Fruit fly (Drosophila melanogaster) whole organism, wandering third instar larva: Measurements from ENCODE around the gene CG33795.

Experiments
- Abd-B ChIP-seq: fragments of >200 bp; optimal IDR thresholded peaks from 2 replicates; lab custom pipeline; 2017; ENCODE audit warnings: missing biosample characterization, missing genetic modification characterization
- Dif ChIP-seq: fragments of 200-275, 200-300 bp; sonication (Bioruptor generic); optimal IDR thresholded peaks from 2 replicates; lab custom pipeline; 2018; ENCODE audit warnings: missing biosample characterization, missing genetic modification characterization; ENCODE audit not compliant: partially characterized antibody
- Hr78 ChIP-seq: fragments of >200 bp; optimal IDR thresholded peaks from 2 replicates; lab custom pipeline; 2017; ENCODE audit warnings: missing biosample characterization, missing genetic modification characterization
- Jra ChIP-seq: sonication (Bioruptor generic); optimal IDR thresholded peaks from 2 replicates; lab custom pipeline; 2016; ENCODE audit warnings: missing biosample characterization, missing genetic modification characterization
- Mio ChIP-seq: sonication (Bioruptor generic); optimal IDR thresholded peaks from 2 replicates; lab custom pipeline; 2016; ENCODE audit warnings: missing biosample characterization, missing genetic modification characterization
- br ChIP-seq: fragments of 200-800 bp; sonication (Bioruptor generic); optimal IDR thresholded peaks from 2 replicates; lab custom pipeline; 2016; ENCODE audit warnings: missing biosample characterization, missing genetic modification characterization
- dsf ChIP-seq: sonication (Bioruptor generic); optimal IDR thresholded peaks from 2 replicates; lab custom pipeline; 2016; ENCODE audit warnings: missing biosample characterization, missing genetic modification characterization, borderline replicate concordance
- h ChIP-seq: fragments of 200-800 bp; sonication (Bioruptor generic); optimal IDR thresholded peaks from 3 replicates; lab custom pipeline; 2016; ENCODE audit warnings: missing biosample characterization, mild to moderate bottlenecking, missing genetic modification characterization
- sv ChIP-seq: fragments of 200-800 bp; sonication (Bioruptor generic); optimal IDR thresholded peaks from 3 replicates; lab custom pipeline; 2016; ENCODE audit warnings: missing biosample characterization, missing genetic modification characterization
- tai ChIP-seq: sonication (Bioruptor generic); optimal IDR thresholded peaks from 2 replicates; lab custom pipeline; 2016; ENCODE audit warnings: missing biosample characterization, missing genetic modification characterization
- usp ChIP-seq: fragments of >200 bp; optimal IDR thresholded peaks from 2 replicates; lab custom pipeline; 2017; ENCODE audit warnings: missing biosample characterization, missing genetic modification characterization

dm6 chr3L:16151742-16152141, 19.4 kb downstream of the CG33795 start:
- TF ChIP-seq Hr78 (GFP tag; lab: Kevin White, UChicago) (no peak), dsf (GFP tag; lab: Kevin White, UChicago) (no peak), Abd-B (no peak), br (no peak), h (GFP tag; lab: Kevin White, UChicago) (no peak), sv (GFP tag; lab: Kevin White, UChicago) (no peak), usp (no peak), Mio (GFP tag; lab: Kevin White, UChicago) (no peak), Dif (GFP tag; lab: Kevin White, UChicago) (no peak), Jra (no peak), tai (GFP tag; lab: Kevin White, UChicago) (no peak)
